Fruit fly (Drosophila melanogaster) whole organism, embryonic: ENCODE measurements around the gene SPH93.

Experiments used
- Antp ChIP-seq: fragments of 200-800 bp; sonication (Bioruptor generic); optimal IDR thresholded peaks from 3 replicates; lab custom pipeline; 2016; ENCODE audit warnings: missing biosample characterization, missing genetic modification characterization
- Asciz ChIP-seq: fragments of 200-800 bp; sonication (Bioruptor generic); optimal IDR thresholded peaks from 2 replicates; lab custom pipeline; 2017; ENCODE audit warnings: missing biosample characterization, mild to moderate bottlenecking, missing genetic modification characterization, missing genetic modification reagents
- CG10321 ChIP-seq: fragments of 200-800 bp; sonication (Bioruptor generic); IDR thresholded peaks from 2 replicates; pipeline ENCODE4 v1.3.6; 2022; ENCODE audit warnings: missing biosample characterization, missing genetic modification characterization
- CG10366 ChIP-seq: fragments of 200-800 bp; sonication (Bioruptor generic); IDR thresholded peaks from 2 replicates; pipeline ENCODE4 v1.3.6; 2022; ENCODE audit warnings: missing biosample characterization, missing genetic modification characterization
- CG10462 ChIP-seq: fragments of 200-800 bp; sonication (Bioruptor generic); optimal IDR thresholded peaks from 2 replicates; lab custom pipeline; 2016; ENCODE audit warnings: missing biosample characterization, missing genetic modification characterization
- CG12769 ChIP-seq: fragments of 200-800 bp; sonication (Bioruptor generic); optimal IDR thresholded peaks from 2 replicates; lab custom pipeline; 2019; ENCODE audit warnings: missing biosample characterization, mild to moderate bottlenecking, missing genetic modification characterization, moderate library complexity
- CG15011 ChIP-seq: fragments of 200-800 bp; sonication (Bioruptor generic); optimal IDR thresholded peaks from 3 replicates; lab custom pipeline; 2018; ENCODE audit warnings: missing biosample characterization, mild to moderate bottlenecking, missing genetic modification characterization
- CG2712 ChIP-seq: fragments of 200-800 bp; optimal IDR thresholded peaks from 3 replicates; lab custom pipeline; 2019; ENCODE audit warnings: missing biosample characterization, mild to moderate bottlenecking, missing genetic modification characterization, moderate library complexity
- CG3065 ChIP-seq: fragments of 200-800 bp; sonication (Bioruptor generic); optimal IDR thresholded peaks from 2 replicates; lab custom pipeline; 2016; ENCODE audit warnings: missing biosample characterization, missing genetic modification characterization
- CG31224 ChIP-seq: fragments of 200-800 bp; sonication (Bioruptor generic); IDR thresholded peaks from 2 replicates; pipeline ENCODE4 v1.3.6; 2022; ENCODE audit warnings: missing biosample characterization, missing genetic modification characterization
- CG32772 ChIP-seq: fragments of 200-800 bp; sonication (Bioruptor generic); IDR thresholded peaks from 2 replicates; pipeline ENCODE4 v1.3.6; 2022; ENCODE audit warnings: missing biosample characterization, missing genetic modification characterization
- CG34224 ChIP-seq: fragments of 200-800 bp; sonication (Bioruptor generic); IDR thresholded peaks from 3 replicates; pipeline ENCODE4 v1.3.6; 2022; ENCODE audit warnings: missing biosample characterization, missing genetic modification characterization; ENCODE audit not compliant: partially characterized antibody
- CG43689 ChIP-seq: fragments of 200-800 bp; sonication (Bioruptor generic); IDR thresholded peaks from 2 replicates; pipeline ENCODE4 v1.3.6; 2022; ENCODE audit warnings: missing biosample characterization, missing genetic modification characterization
- CG4404 ChIP-seq: fragments of 200-800 bp; sonication (Bioruptor generic); IDR thresholded peaks from 2 replicates; pipeline ENCODE4 v1.3.6; 2022; ENCODE audit warnings: missing biosample characterization, missing genetic modification characterization
- CG4854 ChIP-seq: fragments of 200-800 bp; sonication (Bioruptor generic); optimal IDR thresholded peaks from 2 replicates; lab custom pipeline; 2016; ENCODE audit warnings: missing biosample characterization, missing genetic modification characterization, inconsistent platforms
- CG6854 ChIP-seq: fragments of 200-800 bp; sonication (Bioruptor generic); optimal IDR thresholded peaks from 3 replicates; lab custom pipeline; 2017; ENCODE audit warnings: missing biosample characterization, mild to moderate bottlenecking, missing genetic modification characterization
- CG7786 ChIP-seq: fragments of 200-800 bp; sonication (Bioruptor generic); optimal IDR thresholded peaks from 2 replicates; lab custom pipeline; 2016; ENCODE audit warnings: missing biosample characterization, missing genetic modification characterization
- CG9437 ChIP-seq: fragments of 200-800 bp; sonication (Bioruptor generic); optimal IDR thresholded peaks from 2 replicates; lab custom pipeline; 2018; ENCODE audit warnings: missing biosample characterization, mild to moderate bottlenecking, missing genetic modification characterization
- CTCF ChIP-seq: fragments of 200-800 bp; sonication (Bioruptor generic); optimal IDR thresholded peaks from 2 replicates; lab custom pipeline; 2017; ENCODE audit warnings: missing biosample characterization, mild to moderate bottlenecking, missing genetic modification characterization, moderate library complexity
- Deaf1 ChIP-seq: fragments of 200-800 bp; optimal IDR thresholded peaks from 3 replicates; lab custom pipeline; 2019; ENCODE audit warnings: missing biosample characterization, mild to moderate bottlenecking, missing genetic modification characterization, moderate library complexity
- Dfd ChIP-seq, 2 experiments: fragments of >200 bp; optimal IDR thresholded peaks; 2 replicates each; lab custom pipeline; 2017; ENCODE audit warnings: missing biosample characterization in 2 of 2, missing genetic modification characterization in 2 of 2
- Dll ChIP-seq: fragments of 200-800 bp; sonication (Bioruptor generic); IDR thresholded peaks from 4 replicates; pipeline ENCODE4 v1.3.6; 2022; ENCODE audit warnings: missing biosample characterization, missing genetic modification characterization; ENCODE audit not compliant: partially characterized antibody
- HHEX ChIP-seq: fragments of 200-800 bp; sonication (Bioruptor generic); optimal IDR thresholded peaks from 3 replicates; lab custom pipeline; 2017; ENCODE audit warnings: missing biosample characterization, mild to moderate bottlenecking, missing genetic modification characterization, missing genetic modification reagents
- HLHmδ ChIP-seq: fragments of 200-800 bp; sonication (Bioruptor generic); optimal IDR thresholded peaks from 2 replicates; lab custom pipeline; 2018; ENCODE audit warnings: missing biosample characterization, mild to moderate bottlenecking, missing genetic modification characterization, moderate library complexity
- PHDP ChIP-seq: fragments of 200-800 bp; sonication (Bioruptor generic); optimal IDR thresholded peaks from 3 replicates; lab custom pipeline; 2018; ENCODE audit warnings: missing biosample characterization, mild to moderate bottlenecking, missing genetic modification characterization, moderate library complexity
- Ptx1 ChIP-seq: fragments of 200-800 bp; sonication (Bioruptor generic); IDR thresholded peaks from 2 replicates; pipeline ENCODE4 v1.3.6; 2022; ENCODE audit warnings: missing biosample characterization, missing genetic modification characterization
- Spps ChIP-seq: fragments of 200-800 bp; sonication (Bioruptor generic); optimal IDR thresholded peaks from 2 replicates; lab custom pipeline; 2018; ENCODE audit warnings: missing biosample characterization, mild to moderate bottlenecking, missing genetic modification characterization
- Taf1 ChIP-seq: fragments of 200-800 bp; sonication (Bioruptor generic); IDR thresholded peaks from 2 replicates; pipeline ENCODE4 v1.3.6; 2022; ENCODE audit warnings: missing biosample characterization, missing genetic modification characterization
- amos ChIP-seq: fragments of 200-800 bp; sonication (Bioruptor generic); IDR thresholded peaks from 2 replicates; pipeline ENCODE4 v1.3.6; 2022; ENCODE audit warnings: missing biosample characterization, missing genetic modification characterization; ENCODE audit not compliant: partially characterized antibody
- cato ChIP-seq: fragments of 200-800 bp; sonication (Bioruptor generic); optimal IDR thresholded peaks from 2 replicates; lab custom pipeline; 2016; ENCODE audit warnings: missing biosample characterization, missing genetic modification characterization, borderline replicate concordance
- chinmo ChIP-seq: fragments of 200-800 bp; sonication (Bioruptor generic); IDR thresholded peaks from 4 replicates; pipeline ENCODE4 v1.3.6; 2022; ENCODE audit warnings: missing biosample characterization, missing genetic modification characterization; ENCODE audit not compliant: partially characterized antibody
- chm ChIP-seq: fragments of 200-800 bp; sonication (Bioruptor generic); IDR thresholded peaks from 2 replicates; pipeline ENCODE4 v1.3.6; 2022; ENCODE audit warnings: missing biosample characterization, missing genetic modification characterization
- cwo ChIP-seq: fragments of 200-800 bp; sonication (Bioruptor generic); optimal IDR thresholded peaks from 3 replicates; lab custom pipeline; 2017; ENCODE audit warnings: missing biosample characterization, missing genetic modification characterization, mild to moderate bottlenecking, moderate library complexity, missing genetic modification reagents
- fd102C ChIP-seq: fragments of 200-800 bp; sonication (Bioruptor generic); optimal IDR thresholded peaks from 2 replicates; lab custom pipeline; 2018; ENCODE audit warnings: missing biosample characterization, mild to moderate bottlenecking, missing genetic modification characterization, moderate library complexity
- fd64A ChIP-seq: fragments of 200-800 bp; sonication (Bioruptor generic); optimal IDR thresholded peaks from 3 replicates; lab custom pipeline; 2018; ENCODE audit warnings: missing biosample characterization, mild to moderate bottlenecking, missing genetic modification characterization
- gcm2 ChIP-seq: fragments of 200-800 bp; sonication (Bioruptor generic); optimal IDR thresholded peaks from 2 replicates; lab custom pipeline; 2016; ENCODE audit warnings: missing biosample characterization, missing genetic modification characterization
- gem ChIP-seq: fragments of 200-800 bp; sonication (Bioruptor generic); optimal IDR thresholded peaks from 2 replicates; lab custom pipeline; 2019; ENCODE audit warnings: missing biosample characterization, mild to moderate bottlenecking, missing genetic modification characterization, moderate library complexity
- knrl ChIP-seq: fragments of 200-800 bp; sonication (Bioruptor generic); IDR thresholded peaks from 3 replicates; pipeline ENCODE4 v1.3.6; 2022; ENCODE audit warnings: missing biosample characterization, missing genetic modification characterization; ENCODE audit not compliant: partially characterized antibody
- mam ChIP-seq: fragments of 200-800 bp; sonication (Bioruptor generic); optimal IDR thresholded peaks from 3 replicates; lab custom pipeline; 2016; ENCODE audit warnings: missing biosample characterization, missing genetic modification characterization
- nau ChIP-seq: fragments of 200-800 bp; sonication (Bioruptor generic); optimal IDR thresholded peaks from 3 replicates; lab custom pipeline; 2017; ENCODE audit warnings: missing biosample characterization, mild to moderate bottlenecking, missing genetic modification characterization, missing genetic modification reagents
- nmo ChIP-seq: fragments of 200-800 bp; sonication (Bioruptor generic); optimal IDR thresholded peaks from 2 replicates; lab custom pipeline; 2018; ENCODE audit warnings: missing biosample characterization, mild to moderate bottlenecking, missing genetic modification characterization, moderate library complexity
- onecut ChIP-seq: fragments of 200-800 bp; sonication (Bioruptor generic); IDR thresholded peaks from 2 replicates; pipeline ENCODE4 v1.3.6; 2022; ENCODE audit warnings: missing biosample characterization, missing genetic modification characterization
- otp ChIP-seq: fragments of 200-800 bp; sonication (Bioruptor generic); IDR thresholded peaks from 3 replicates; pipeline ENCODE4, ENCODE4 v1.3.6; 2022; ENCODE audit warnings: missing biosample characterization, missing genetic modification characterization
- pita ChIP-seq: fragments of 200-800 bp; sonication (Bioruptor generic); optimal IDR thresholded peaks from 2 replicates; lab custom pipeline; 2017; ENCODE audit warnings: missing biosample characterization, mild to moderate bottlenecking, missing genetic modification characterization
- ro ChIP-seq: fragments of 200-800 bp; sonication (Bioruptor generic); IDR thresholded peaks from 2 replicates; pipeline ENCODE4 v1.3.6; 2022; ENCODE audit warnings: missing biosample characterization, missing genetic modification characterization
- sens ChIP-seq: fragments of 200-800 bp; sonication (Bioruptor generic); peaks from one replicate; lab custom pipeline; 2016; ENCODE audit warnings: missing biosample characterization, missing genetic modification characterization
- so ChIP-seq: fragments of 200-800 bp; sonication (Bioruptor generic); IDR thresholded peaks from 3 replicates; pipeline ENCODE4 v1.3.6; 2022; ENCODE audit warnings: missing biosample characterization, missing genetic modification characterization
- sug ChIP-seq: fragments of 200-800 bp; optimal IDR thresholded peaks from 2 replicates; lab custom pipeline; 2019; ENCODE audit warnings: missing biosample characterization, mild to moderate bottlenecking, missing genetic modification characterization, moderate library complexity
- tgo ChIP-seq: fragments of 200-800 bp; sonication (Bioruptor generic); IDR thresholded peaks from 3 replicates; pipeline ENCODE4 v1.3.6; 2022; ENCODE audit warnings: missing biosample characterization, missing genetic modification characterization
- toy ChIP-seq: fragments of 200-800 bp; sonication (Bioruptor generic); IDR thresholded peaks from 2 replicates; pipeline ENCODE4 v1.3.6; 2022; ENCODE audit warnings: missing biosample characterization, missing genetic modification characterization
- yki ChIP-seq: fragments of >200 bp; optimal IDR thresholded peaks from 3 replicates; lab custom pipeline; 2018

SPH93 gene

DNA sequence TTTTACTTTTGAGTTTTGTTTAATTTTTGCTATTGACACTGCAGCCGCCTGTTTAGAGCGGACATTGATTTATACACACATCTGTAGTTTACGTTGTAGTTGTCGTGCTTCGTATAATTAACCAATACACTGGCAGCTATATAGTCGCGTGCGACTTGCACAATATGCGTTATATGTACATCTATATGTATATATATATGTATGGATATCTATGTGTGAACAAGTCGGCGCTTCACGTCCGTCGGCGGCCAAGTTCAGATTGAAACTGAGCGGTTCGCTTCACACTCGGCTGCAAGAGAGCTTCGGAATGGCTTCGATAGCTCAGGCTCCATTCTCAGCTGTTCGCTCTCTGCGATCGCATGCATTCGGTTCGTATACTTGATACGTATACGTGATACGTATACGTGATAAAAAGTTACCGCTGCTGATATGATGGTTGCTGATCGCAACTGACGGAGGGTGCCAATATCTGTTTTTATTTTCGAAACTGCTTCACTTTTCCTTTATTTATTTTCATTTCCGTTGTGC is 27.7 kb downstream of the SPH93 start (continued):
- peak; percentile 18 for TF ChIP-seq HHEX (GFP tag; lab: Kevin White, UChicago)
- no peak for TF ChIP-seq CG7786 (GFP tag; lab: Kevin White, UChicago)
- TF ChIP-seq Asciz (GFP tag; lab: Kevin White, UChicago) = no peak
- no peak for TF ChIP-seq Dfd (GFP tag; optimal IDR thresholded peaks at IDR 0.05; lab: Kevin White, UChicago)
- no peak for TF ChIP-seq cato
- TF ChIP-seq CG4404 (GFP tag; lab: Robert Waterston, UW) = no peak
- TF ChIP-seq CG3065 (GFP tag; lab: Kevin White, UChicago) = no peak
- no peak for TF ChIP-seq CG34224 (GFP tag; lab: Robert Waterston, UW)
- TF ChIP-seq gcm2 = no peak
- no peak for TF ChIP-seq yki (lab: Kevin White, UChicago)
- TF ChIP-seq Ptx1 (GFP tag; lab: Robert Waterston, UW) = no peak
- TF ChIP-seq CTCF (GFP tag; lab: Kevin White, UChicago) = no peak
- TF ChIP-seq CG4854 (GFP tag; lab: Kevin White, UChicago) = no peak
- TF ChIP-seq gem (tag; lab: Kevin White, UChicago) = peak; percentile 7
- TF ChIP-seq Spps (tag; lab: Kevin White, UChicago) = no peak
- TF ChIP-seq CG43689 (GFP tag; lab: Robert Waterston, UW) = no peak
- peak; percentile 24; the same call in 1 of the 3 replicates for TF ChIP-seq so (GFP tag; lab: Robert Waterston, UW)
- TF ChIP-seq chm = no peak; the same call in 1 of the 2 replicates
- TF ChIP-seq sens (GFP tag; lab: Kevin White, UChicago) = peak; percentile 59
- TF ChIP-seq sug (tag; lab: Kevin White, UChicago) = peak; percentile 29
- peak; percentile 24 for TF ChIP-seq CG12769 (tag; lab: Kevin White, UChicago)
- TF ChIP-seq CG9437 (GFP tag; lab: Kevin White, UChicago) = peak; percentile 89
- TF ChIP-seq amos = no peak
- TF ChIP-seq chinmo (GFP tag; lab: Robert Waterston, UW) = peak; percentile 98
- TF ChIP-seq CG2712 (tag; lab: Kevin White, UChicago) = no peak
- TF ChIP-seq CG10321 (GFP tag; lab: Robert Waterston, UW) = no peak
- TF ChIP-seq toy = no peak
- TF ChIP-seq HLHmδ (GFP tag; lab: Kevin White, UChicago) = no peak
- TF ChIP-seq Taf1 = 0 out of 2 replicates have a peak, but pooled peaks have one; percentile 25
- TF ChIP-seq onecut (GFP tag; lab: Robert Waterston, UW) = no peak
- 0 out of 4 replicates have a peak, but pooled peaks have one; percentile 31 for TF ChIP-seq Dll (GFP tag; lab: Robert Waterston, UW)
- peak; percentile 21 for TF ChIP-seq PHDP (tag; lab: Kevin White, UChicago)
- peak; percentile 95 for TF ChIP-seq Deaf1 (tag; lab: Kevin White, UChicago)
- no peak for TF ChIP-seq CG32772
- TF ChIP-seq CG10366 (GFP tag; lab: Robert Waterston, UW) = no peak
- TF ChIP-seq CG31224 = no peak
- TF ChIP-seq knrl (GFP tag; lab: Robert Waterston, UW) = no peak
- TF ChIP-seq otp (GFP tag; lab: Robert Waterston, UW) = peak; percentile 40; the same call in 1 of the 3 replicates
- TF ChIP-seq fd102C = no peak
- TF ChIP-seq nmo (GFP tag; lab: Kevin White, UChicago) = no peak
- no peak for TF ChIP-seq Antp (GFP tag; lab: Kevin White, UChicago)
- TF ChIP-seq mam (GFP tag; lab: Kevin White, UChicago) = no peak
- TF ChIP-seq nau = peak; percentile 7
- no peak for TF ChIP-seq CG10462
- no peak for TF ChIP-seq pita
- TF ChIP-seq CG6854 = no peak
- TF ChIP-seq cwo (GFP tag; lab: Kevin White, UChicago) = peak; percentile 73
- TF ChIP-seq CG15011 = no peak
- no peak for TF ChIP-seq ro (GFP tag; lab: Robert Waterston, UW)
- 0 out of 3 replicates have a peak, but pooled peaks have one; percentile 24 for TF ChIP-seq tgo
- no peak for TF ChIP-seq fd64A (GFP tag; lab: Kevin White, UChicago)
